Worm (Caenorhabditis elegans) whole organism, L4 larva: ENCODE data around the gene best-21.

Source experiments
- nhr-111 ChIP-seq: fragments of 200-800 bp; sonication (Bioruptor generic); optimal IDR thresholded peaks from 2 replicates; lab custom pipeline; 2018; ENCODE audit warnings: mild to moderate bottlenecking, missing genetic modification characterization, missing compliant biosample characterization
- unc-62 ChIP-seq, 3 experiments: fragments of 150-350 bp in 1 of 3; sonication (generic microtip); optimal IDR thresholded peaks in 2 of 3; peaks in 1 of 3; 1 replicate in 1 of 3; 2 replicates in 2 of 3; lab custom pipeline; 2014 to 2017; ENCODE audit warnings: missing biosample characterization in 3 of 3, missing genetic modification characterization in 3 of 3, missing genetic modification reagents in 3 of 3, missing genotype in 1 of 3

The best-21 gene

DNA sequence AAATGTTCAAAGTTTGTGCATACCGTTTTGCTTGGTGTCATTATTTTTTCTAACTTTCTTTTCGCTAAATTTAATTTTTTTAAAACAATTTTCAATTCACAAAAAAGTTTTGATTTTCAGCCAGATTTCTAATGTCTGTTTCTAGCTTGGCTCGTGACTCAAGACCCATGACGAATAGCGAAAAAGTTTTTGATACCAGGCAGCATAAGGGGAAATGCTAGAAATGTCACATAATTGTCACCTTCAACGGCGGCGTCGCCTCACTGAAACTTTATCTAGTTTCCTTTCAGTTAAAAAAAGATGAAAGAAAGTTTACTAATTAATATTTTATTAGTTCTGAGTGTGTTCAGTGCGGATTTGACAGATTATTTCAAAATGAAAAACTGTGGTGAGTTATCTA lies 34.5 kb downstream of the best-21 start, which contains the start of gene irld-59:
Gene irld-59 (plus strand): TSS at position 301 of the 400 bp plus-strand sequence.
- TF ChIP-seq unc-62 (GFP tag; optimal IDR thresholded peaks at IDR 0.05 in 1 of 2; lab: Kevin White, UChicago) (peak in 1 of 2 experiments; percentile 7), unc-62 (tag; optimal IDR thresholded peaks at IDR 0.05; lab: Kevin White, UChicago) (no peak), nhr-111 (GFP tag; lab: Kevin White, UChicago) (no peak)
